Fruit fly (Drosophila melanogaster): Measurements from ENCODE around the gene Lam.
A peak's percentile ranks its signal among the peaks of the same experiment; 100 is the strongest.

Gene Lam

dm6 chr2L:5492924-5493323, 49.4 kb upstream of the Lam start:
- TF ChIP-seq Gsc (GFP tag; IDR thresholded peaks at IDR 0.05) = no peak
- TF ChIP-seq CG15011 (GFP tag; optimal IDR thresholded peaks at IDR 0.05) = no peak
- no peak for TF ChIP-seq toy (GFP tag; IDR thresholded peaks at IDR 0.05)
- peak; percentile 21 for TF ChIP-seq corto (GFP tag; optimal IDR thresholded peaks at IDR 0.05)
- TF ChIP-seq Usf (GFP tag; optimal IDR thresholded peaks at IDR 0.05) = no peak
- TF ChIP-seq Ets65A (GFP tag) = peak; percentile 45
- TF ChIP-seq ewg (GFP tag; optimal IDR thresholded peaks at IDR 0.05) = no peak
- TF ChIP-seq Xrp1 (GFP tag; IDR thresholded peaks at IDR 0.05) = peak; percentile 26; the same call in 1 of the 2 replicates
- no peak for TF ChIP-seq Hsf (GFP tag; optimal IDR thresholded peaks at IDR 0.05)
- no peak for TF ChIP-seq CG1647 (GFP tag; optimal IDR thresholded peaks at IDR 0.05)
- no peak for TF ChIP-seq nerfin-2 (GFP tag; IDR thresholded peaks at IDR 0.05; ENCODE audit: partially characterized antibody)
- TF ChIP-seq prd (optimal IDR thresholded peaks at IDR 0.05) = no peak
- TF ChIP-seq prd (GFP tag; IDR thresholded peaks at IDR 0.05) = peak; percentile 53; the same call in 2 of the 3 replicates
- TF ChIP-seq ERR (GFP tag; optimal IDR thresholded peaks at IDR 0.05) = no peak
- no peak for TF ChIP-seq CG12155 (GFP tag; optimal IDR thresholded peaks at IDR 0.05)
- no peak for TF ChIP-seq fd64A (GFP tag; optimal IDR thresholded peaks at IDR 0.05)
- peak; percentile 3 for TF ChIP-seq dmrt11E (tag; optimal IDR thresholded peaks at IDR 0.05)
- TF ChIP-seq CG2712 (tag; optimal IDR thresholded peaks at IDR 0.05) = no peak
- TF ChIP-seq lbe (GFP tag; optimal IDR thresholded peaks at IDR 0.05) = peak; percentile 28
- TF ChIP-seq ara (GFP tag; IDR thresholded peaks at IDR 0.05) = peak; percentile 18; the same call in 1 of the 2 replicates
- TF ChIP-seq CG7556 (GFP tag; optimal IDR thresholded peaks at IDR 0.05) = no peak
- no peak for TF ChIP-seq Lpt (GFP tag; optimal IDR thresholded peaks at IDR 0.05)

DNA sequence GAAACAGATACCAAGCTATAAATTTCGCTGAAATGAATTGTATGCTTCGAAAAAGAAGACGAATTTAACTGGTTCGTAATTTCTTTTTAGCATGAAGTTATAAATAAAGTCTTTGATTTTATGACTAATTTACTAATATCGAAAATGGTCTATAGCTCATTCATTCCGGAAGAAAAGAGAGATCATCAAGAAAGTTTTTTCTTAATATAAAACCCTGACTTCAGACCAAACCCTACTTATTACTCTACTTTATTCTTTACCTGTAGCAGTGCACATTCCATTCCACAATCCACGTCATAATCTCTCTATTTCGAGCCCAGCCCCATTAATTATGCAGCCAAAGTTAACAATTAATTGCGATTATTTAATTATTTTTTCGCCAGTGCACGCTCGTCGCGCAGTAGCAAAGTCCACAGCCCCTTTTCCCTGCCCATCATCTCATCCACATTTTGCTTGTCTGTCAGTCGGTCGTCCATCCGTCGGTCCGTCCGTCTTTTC, 48.3 kb upstream of the Lam start:
- TF ChIP-seq CG9727 (GFP tag; optimal IDR thresholded peaks at IDR 0.05) (no peak), nom (GFP tag; optimal IDR thresholded peaks at IDR 0.05) (peak; percentile 72), Ets65A (GFP tag) (peak; percentile 70), bsh (GFP tag; optimal IDR thresholded peaks at IDR 0.05) (peak in 1 of 2 experiments; percentile 43), ssp (GFP tag; IDR thresholded peaks at IDR 0.05) (no peak), CG9797 (GFP tag; optimal IDR thresholded peaks at IDR 0.05) (no peak)

- peak; percentile 17 to 24 for TF ChIP-seq bsh (GFP tag; optimal IDR thresholded peaks at IDR 0.05)
- peak; percentile 7 for TF ChIP-seq Oli (tag; optimal IDR thresholded peaks at IDR 0.05)
- peak; percentile 14 for TF ChIP-seq CG4424 (GFP tag; optimal IDR thresholded peaks at IDR 0.05)
- no peak for TF ChIP-seq CG9932 (GFP tag; IDR thresholded peaks at IDR 0.05)
- peak; percentile 56 for TF ChIP-seq Drgx (GFP tag; IDR thresholded peaks at IDR 0.05)
- TF ChIP-seq CG31441 (GFP tag; IDR thresholded peaks at IDR 0.05) = peak; percentile 34; the same call in 1 of the 2 replicates
- TF ChIP-seq Xrp1 (GFP tag; IDR thresholded peaks at IDR 0.05) = 0 out of 2 replicates have a peak, but pooled peaks have one; percentile 31
- TF ChIP-seq CoRest (tag; optimal IDR thresholded peaks at IDR 0.05) = peak; percentile 4
- TF ChIP-seq CG17361 (GFP tag; IDR thresholded peaks at IDR 0.05) = 0 out of 3 replicates have a peak, but pooled peaks have one; percentile 19
- TF ChIP-seq CG11504 (tag; optimal IDR thresholded peaks at IDR 0.05) = peak; percentile 49
- TF ChIP-seq CG18262 (tag; optimal IDR thresholded peaks at IDR 0.05) = peak; percentile 21
- TF ChIP-seq hkb (optimal IDR thresholded peaks at IDR 0.05) = no peak
- no peak for TF ChIP-seq hkb (GFP tag; IDR thresholded peaks at IDR 0.05)
- no peak for TF ChIP-seq Meics (GFP tag; optimal IDR thresholded peaks at IDR 0.05)
- TF ChIP-seq dmrt11E (tag; optimal IDR thresholded peaks at IDR 0.05) = peak; percentile 2
- TF ChIP-seq Deaf1 (tag; optimal IDR thresholded peaks at IDR 0.05) = no peak
- TF ChIP-seq chif (GFP tag; optimal IDR thresholded peaks at IDR 0.05) = no peak
- TF ChIP-seq CG16815 (GFP tag; optimal IDR thresholded peaks at IDR 0.05) = no peak
- TF ChIP-seq chm (GFP tag; IDR thresholded peaks at IDR 0.05) = no peak
- no peak for TF ChIP-seq prd (optimal IDR thresholded peaks at IDR 0.05)
- peak; percentile 21; the same call in 1 of the 3 replicates for TF ChIP-seq prd (GFP tag; IDR thresholded peaks at IDR 0.05)
- no peak for TF ChIP-seq CG4730 (GFP tag; IDR thresholded peaks at IDR 0.05)
- TF ChIP-seq CG3995 (GFP tag; optimal IDR thresholded peaks at IDR 0.05) = no peak
- no peak for TF ChIP-seq CG14050 (GFP tag; IDR thresholded peaks at IDR 0.05)
- TF ChIP-seq Ptx1 (GFP tag; IDR thresholded peaks at IDR 0.05) = 0 out of 2 replicates have a peak, but pooled peaks have one; percentile 17
- TF ChIP-seq unpg (GFP tag; optimal IDR thresholded peaks at IDR 0.05) = no peak
Observed at dm6 chr2L:5494808-5495356, 47.4 kb upstream of the Lam start.

Data from whole organism, embryonic.